Fruit fly (Drosophila melanogaster) whole organism, embryonic: Measurements from ENCODE around the gene elB.

Source experiments
- Abd-B ChIP-seq: fragments of 200-800 bp; sonication (Bioruptor generic); optimal IDR thresholded peaks from 2 replicates; lab custom pipeline; 2018; ENCODE audit warnings: missing biosample characterization, mild to moderate bottlenecking, missing genetic modification characterization, moderate library complexity
- Asciz ChIP-seq: fragments of 200-800 bp; sonication (Bioruptor generic); optimal IDR thresholded peaks from 2 replicates; lab custom pipeline; 2017; ENCODE audit warnings: missing biosample characterization, mild to moderate bottlenecking, missing genetic modification characterization, missing genetic modification reagents
- CG10321 ChIP-seq: fragments of 200-800 bp; sonication (Bioruptor generic); IDR thresholded peaks from 2 replicates; pipeline ENCODE4 v1.3.6; 2022; ENCODE audit warnings: missing biosample characterization, missing genetic modification characterization
- CG11504 ChIP-seq: fragments of 200-800 bp; sonication (Bioruptor generic); optimal IDR thresholded peaks from 3 replicates; lab custom pipeline; 2019; ENCODE audit warnings: missing biosample characterization, mild to moderate bottlenecking, missing genetic modification characterization, moderate library complexity
- CG12299 ChIP-seq: fragments of 200-800 bp; sonication (Bioruptor generic); optimal IDR thresholded peaks from 2 replicates; lab custom pipeline; 2018; ENCODE audit warnings: missing biosample characterization, mild to moderate bottlenecking, missing genetic modification characterization
- CG12769 ChIP-seq: fragments of 200-800 bp; sonication (Bioruptor generic); optimal IDR thresholded peaks from 2 replicates; lab custom pipeline; 2019; ENCODE audit warnings: missing biosample characterization, mild to moderate bottlenecking, missing genetic modification characterization, moderate library complexity
- CG13287 ChIP-seq: fragments of 200-800 bp; sonication (Bioruptor generic); IDR thresholded peaks from 2 replicates; pipeline ENCODE4 v1.3.6; 2022; ENCODE audit warnings: missing biosample characterization, missing genetic modification characterization; ENCODE audit not compliant: partially characterized antibody
- CG14667 ChIP-seq: fragments of 200-800 bp; sonication (Bioruptor generic); IDR thresholded peaks from 2 replicates; pipeline ENCODE4 v1.3.6; 2022; ENCODE audit warnings: missing biosample characterization, missing genetic modification characterization
- CG15601 ChIP-seq: fragments of 200-800 bp; sonication (Bioruptor generic); optimal IDR thresholded peaks from 3 replicates; lab custom pipeline; 2019; ENCODE audit warnings: missing biosample characterization, mild to moderate bottlenecking, missing genetic modification characterization, moderate library complexity
- CG1603 ChIP-seq: fragments of 200-800 bp; sonication (Bioruptor generic); optimal IDR thresholded peaks from 2 replicates; lab custom pipeline; 2019; ENCODE audit warnings: missing biosample characterization, mild to moderate bottlenecking, missing genetic modification characterization, moderate library complexity
- CG16813 ChIP-seq: fragments of 200-800 bp; sonication (Bioruptor generic); IDR thresholded peaks from 3 replicates; pipeline ENCODE4 v1.3.6; 2022; ENCODE audit warnings: missing biosample characterization, missing genetic modification characterization; ENCODE audit not compliant: partially characterized antibody
- CG2889 ChIP-seq: fragments of 200-800 bp; sonication (Bioruptor generic); IDR thresholded peaks from 3 replicates; pipeline ENCODE4 v1.3.6; 2022; ENCODE audit warnings: missing biosample characterization, missing genetic modification characterization
- CG33213 ChIP-seq: fragments of 200-800 bp; sonication (Bioruptor generic); optimal IDR thresholded peaks from 3 replicates; lab custom pipeline; 2016; ENCODE audit warnings: missing biosample characterization, missing genetic modification characterization
- CG3847 ChIP-seq: fragments of 200-800 bp; sonication (Bioruptor generic); IDR thresholded peaks from 2 replicates; pipeline ENCODE4 v1.3.6; 2022; ENCODE audit warnings: missing biosample characterization, missing genetic modification characterization
- CG4404 ChIP-seq: fragments of 200-800 bp; sonication (Bioruptor generic); IDR thresholded peaks from 2 replicates; pipeline ENCODE4 v1.3.6; 2022; ENCODE audit warnings: missing biosample characterization, missing genetic modification characterization
- CG9932 ChIP-seq: fragments of 200-800 bp; sonication (Bioruptor generic); IDR thresholded peaks from 2 replicates; pipeline ENCODE4 v1.3.6; 2022; ENCODE audit warnings: missing biosample characterization, missing genetic modification characterization
- CHES-1-like ChIP-seq: fragments of 200-800 bp; sonication (Bioruptor generic); optimal IDR thresholded peaks from 2 replicates; lab custom pipeline; 2016; ENCODE audit warnings: missing biosample characterization, missing genetic modification characterization
- CkIIα-i1 ChIP-seq: fragments of 200-800 bp; sonication (Bioruptor generic); IDR thresholded peaks from 2 replicates; pipeline ENCODE4 v1.3.6; 2022; ENCODE audit warnings: missing biosample characterization, missing genetic modification characterization
- Dip2 ChIP-seq: fragments of 200-800 bp; sonication (Bioruptor generic); IDR thresholded peaks from 2 replicates; pipeline ENCODE4 v1.3.6; 2022; ENCODE audit warnings: missing biosample characterization, missing genetic modification characterization
- Dref ChIP-seq: fragments of 200-800 bp; sonication (Bioruptor generic); IDR thresholded peaks from 2 replicates; pipeline ENCODE4 v1.3.6; 2022; ENCODE audit warnings: missing biosample characterization, missing genetic modification characterization
- Fer2 ChIP-seq: fragments of 200-800 bp; sonication (Bioruptor generic); optimal IDR thresholded peaks from 2 replicates; lab custom pipeline; 2018; ENCODE audit warnings: missing biosample characterization, mild to moderate bottlenecking, missing genetic modification characterization, moderate library complexity
- H2.0 ChIP-seq: fragments of 200-800 bp; sonication (Bioruptor generic); IDR thresholded peaks from 2 replicates; pipeline ENCODE4 v1.3.6; 2022; ENCODE audit warnings: missing biosample characterization, missing genetic modification characterization
- HmgD ChIP-seq: fragments of 200-800 bp; sonication (Bioruptor generic); optimal IDR thresholded peaks from 3 replicates; lab custom pipeline; 2016; ENCODE audit warnings: missing biosample characterization, missing genetic modification characterization
- NK7.1 ChIP-seq: fragments of 200-800 bp; sonication (Bioruptor generic); optimal IDR thresholded peaks from 3 replicates; lab custom pipeline; 2016; ENCODE audit warnings: missing biosample characterization, missing genetic modification characterization
- Neu2 ChIP-seq: fragments of 200-800 bp; sonication (Bioruptor generic); optimal IDR thresholded peaks from 3 replicates; lab custom pipeline; 2016; ENCODE audit warnings: missing biosample characterization, missing genetic modification characterization, borderline replicate concordance
- Poxn ChIP-seq: fragments of 200-800 bp; sonication (Bioruptor generic); IDR thresholded peaks from 2 replicates; pipeline ENCODE4 v1.3.6; 2022; ENCODE audit warnings: missing biosample characterization, missing genetic modification characterization
- Spps ChIP-seq: fragments of 200-800 bp; sonication (Bioruptor generic); optimal IDR thresholded peaks from 2 replicates; lab custom pipeline; 2018; ENCODE audit warnings: missing biosample characterization, mild to moderate bottlenecking, missing genetic modification characterization
- Stat92E ChIP-seq, 3 experiments: fragments of >200 bp in 2 of 3; fragments of 200-800 bp in 1 of 3; sonication (Bioruptor generic) in 1 of 3; optimal IDR thresholded peaks; 2 replicates each; lab custom pipeline; 2017 to 2019; ENCODE audit warnings: missing biosample characterization in 3 of 3, missing genetic modification characterization in 3 of 3, mild to moderate bottlenecking in 1 of 3, moderate library complexity in 1 of 3
- TFAM ChIP-seq: fragments of 200-800 bp; sonication (Bioruptor generic); optimal IDR thresholded peaks from 2 replicates; lab custom pipeline; 2017; ENCODE audit warnings: missing biosample characterization, missing genetic modification characterization, inconsistent platforms
- Xbp1 ChIP-seq: fragments of 200-800 bp; sonication (Bioruptor generic); optimal IDR thresholded peaks from 3 replicates; lab custom pipeline; 2016; ENCODE audit warnings: missing biosample characterization, mild to moderate bottlenecking, missing genetic modification characterization
- YL-1 ChIP-seq: fragments of 200-800 bp; sonication (Bioruptor generic); optimal IDR thresholded peaks from 3 replicates; lab custom pipeline; 2017; ENCODE audit warnings: missing biosample characterization, mild to moderate bottlenecking, missing genetic modification characterization
- bigmax ChIP-seq: fragments of 200-800 bp; sonication (Bioruptor generic); optimal IDR thresholded peaks from 2 replicates; lab custom pipeline; 2018; ENCODE audit warnings: missing biosample characterization, mild to moderate bottlenecking, missing genetic modification characterization
- caup ChIP-seq: fragments of 200-800 bp; sonication (Bioruptor generic); optimal IDR thresholded peaks from 3 replicates; lab custom pipeline; 2017; ENCODE audit warnings: missing biosample characterization, mild to moderate bottlenecking, missing genetic modification characterization, moderate library complexity; ENCODE audit not compliant: severe bottlenecking
- cg ChIP-seq: fragments of 200-800 bp; sonication (Bioruptor generic); optimal IDR thresholded peaks from 3 replicates; lab custom pipeline; 2019; ENCODE audit warnings: missing biosample characterization, mild to moderate bottlenecking, missing genetic modification characterization, moderate library complexity
- corto ChIP-seq: fragments of 200-800 bp; sonication (Bioruptor generic); optimal IDR thresholded peaks from 2 replicates; lab custom pipeline; 2016; ENCODE audit warnings: missing biosample characterization, mild to moderate bottlenecking, missing genetic modification characterization, moderate library complexity
- crp ChIP-seq, 2 experiments: fragments of 200-800 bp; sonication (Bioruptor generic); optimal IDR thresholded peaks; 2 replicates in 1 of 2; 3 replicates in 1 of 2; lab custom pipeline; 2017; ENCODE audit warnings: missing biosample characterization in 2 of 2, missing genetic modification characterization in 2 of 2, mild to moderate bottlenecking in 1 of 2, moderate library complexity in 1 of 2
- dimm ChIP-seq: fragments of 200-800 bp; sonication (Bioruptor generic); IDR thresholded peaks from 2 replicates; pipeline ENCODE4 v1.3.6; 2022; ENCODE audit warnings: missing biosample characterization, missing genetic modification characterization
- emc ChIP-seq: fragments of 200-800 bp; sonication (Bioruptor generic); optimal IDR thresholded peaks from 2 replicates; lab custom pipeline; 2016; ENCODE audit warnings: missing biosample characterization, missing genetic modification characterization
- fd102C ChIP-seq: fragments of 200-800 bp; sonication (Bioruptor generic); optimal IDR thresholded peaks from 2 replicates; lab custom pipeline; 2018; ENCODE audit warnings: missing biosample characterization, mild to moderate bottlenecking, missing genetic modification characterization, moderate library complexity
- hb ChIP-seq: fragments of 200-800 bp; sonication (Bioruptor generic); IDR thresholded peaks from 3 replicates; pipeline ENCODE4 v1.3.6; 2022; ENCODE audit warnings: missing biosample characterization, missing genetic modification characterization; ENCODE audit not compliant: partially characterized antibody
- kah ChIP-seq: fragments of 200-800 bp; sonication (Bioruptor generic); optimal IDR thresholded peaks from 2 replicates; lab custom pipeline; 2018; ENCODE audit warnings: missing biosample characterization, mild to moderate bottlenecking, missing genetic modification characterization
- kni ChIP-seq: fragments of 200-800 bp; sonication (Bioruptor generic); optimal IDR thresholded peaks from 3 replicates; lab custom pipeline; 2017; ENCODE audit warnings: mild to moderate bottlenecking, missing biosample characterization, missing genetic modification reagents, missing genetic modification characterization
- lmd ChIP-seq: fragments of 200-800 bp; sonication (Bioruptor generic); IDR thresholded peaks from 2 replicates; pipeline ENCODE4 v1.3.6; 2022; ENCODE audit warnings: missing biosample characterization, missing genetic modification characterization
- onecut ChIP-seq: fragments of 200-800 bp; sonication (Bioruptor generic); IDR thresholded peaks from 2 replicates; pipeline ENCODE4 v1.3.6; 2022; ENCODE audit warnings: missing biosample characterization, missing genetic modification characterization
- pzg ChIP-seq: fragments of 200-800 bp; sonication (Bioruptor generic); optimal IDR thresholded peaks from 3 replicates; lab custom pipeline; 2018; ENCODE audit warnings: missing biosample characterization, mild to moderate bottlenecking, missing genetic modification characterization, moderate library complexity
- repo ChIP-seq: fragments of 200-800 bp; sonication (Bioruptor generic); optimal IDR thresholded peaks from 2 replicates; lab custom pipeline; 2016; ENCODE audit warnings: missing biosample characterization, missing genetic modification characterization
- zf30C ChIP-seq: fragments of 200-800 bp; sonication (Bioruptor generic); optimal IDR thresholded peaks from 3 replicates; lab custom pipeline; 2018; ENCODE audit warnings: missing biosample characterization, mild to moderate bottlenecking, missing genetic modification characterization

The elB gene

DNA sequence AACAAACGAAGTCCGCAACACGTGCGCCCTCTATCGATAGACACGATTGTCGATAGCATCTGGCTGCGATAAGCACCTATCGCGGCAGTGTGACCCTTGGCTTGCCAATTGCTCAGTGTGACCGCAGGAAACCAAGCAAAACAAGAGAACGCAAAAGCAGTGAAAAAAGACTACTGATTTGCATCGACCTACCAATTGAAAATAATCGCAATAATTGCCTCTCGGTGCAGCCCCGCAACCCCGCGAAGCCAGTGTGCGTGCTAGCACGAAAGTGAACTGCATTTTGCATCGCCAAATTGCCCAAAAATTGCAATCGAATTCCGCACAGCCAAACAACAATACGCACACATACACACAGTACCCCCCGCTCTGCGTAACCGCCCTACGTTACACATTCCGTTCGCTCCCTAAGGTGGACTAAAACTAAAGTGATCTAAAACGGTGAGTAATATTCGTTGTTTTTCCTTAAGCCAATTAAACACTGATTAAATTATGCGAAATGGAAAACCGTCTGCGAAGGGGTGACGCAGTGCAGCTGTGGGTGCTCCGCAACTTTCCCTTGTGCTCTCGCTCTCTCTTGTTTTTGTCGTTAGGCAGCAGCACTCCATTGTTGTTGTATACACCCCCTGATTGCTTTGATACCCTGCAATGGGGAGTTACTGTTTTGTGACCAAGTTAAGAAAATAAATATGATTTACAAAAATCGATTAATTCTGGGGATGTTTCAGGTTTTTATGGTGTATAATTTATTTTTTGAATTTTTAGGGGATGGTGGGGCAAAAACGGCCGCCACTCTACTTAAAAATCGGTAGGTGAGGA is 54.1 kb downstream of the elB start, which contains the start of gene Rab14 (continued):
- TF ChIP-seq pzg, result peak; percentile 95
- TF ChIP-seq YL-1 (GFP tag; lab: Kevin White, UChicago), result peak; percentile 97
- TF ChIP-seq CG3847 (GFP tag; lab: Robert Waterston, UW), result peak; percentile 67
- TF ChIP-seq Poxn, result no peak
- peak; percentile 78 for TF ChIP-seq Xbp1 (GFP tag; lab: Kevin White, UChicago)
- TF ChIP-seq CG12769 (tag; lab: Kevin White, UChicago), result peak; percentile 76
- TF ChIP-seq Asciz (GFP tag; lab: Kevin White, UChicago), result peak; percentile 76
- TF ChIP-seq CG11504, result peak; percentile 87
- TF ChIP-seq caup, result peak; percentile 65
- peak; percentile 80 for TF ChIP-seq onecut (GFP tag; lab: Robert Waterston, UW)
- TF ChIP-seq HmgD (GFP tag; lab: Kevin White, UChicago), result peak; percentile 74
- peak in 1 of 2 experiments; percentile 61 for TF ChIP-seq crp (GFP tag; optimal IDR thresholded peaks at IDR 0.05; lab: Kevin White, UChicago)
- TF ChIP-seq zf30C (GFP tag; lab: Kevin White, UChicago), result no peak
- TF ChIP-seq Fer2 (tag; lab: Kevin White, UChicago), result peak; percentile 75
- TF ChIP-seq CG2889, result peak; percentile 70
- TF ChIP-seq CHES-1-like (GFP tag; lab: Kevin White, UChicago), result peak; percentile 85
- peak; percentile 70 for TF ChIP-seq H2.0 (GFP tag; lab: Robert Waterston, UW)
- TF ChIP-seq hb (GFP tag; lab: Robert Waterston, UW), result peak; percentile 80
- TF ChIP-seq CG33213 (GFP tag; lab: Kevin White, UChicago), result peak; percentile 35
- peak; percentile 74 for TF ChIP-seq CG1603
- TF ChIP-seq CG10321 (GFP tag; lab: Robert Waterston, UW), result peak; percentile 62
- TF ChIP-seq fd102C (GFP tag; lab: Kevin White, UChicago), result no peak
- peak; percentile 52 for TF ChIP-seq CG15601 (tag; lab: Kevin White, UChicago)
- peak; percentile 25 for TF ChIP-seq TFAM (GFP tag; lab: Kevin White, UChicago)
- peak; percentile 61 for TF ChIP-seq kni
- peak; percentile 47 for TF ChIP-seq CG4404 (GFP tag; lab: Robert Waterston, UW)
- peak; percentile 95 for TF ChIP-seq Dref
- TF ChIP-seq kah, result peak; percentile 52
- TF ChIP-seq lmd (GFP tag; lab: Robert Waterston, UW), result peak; percentile 78
- TF ChIP-seq emc (GFP tag; lab: Kevin White, UChicago), result no peak
- TF ChIP-seq Spps (tag; lab: Kevin White, UChicago), result peak; percentile 31
- TF ChIP-seq NK7.1, result peak; percentile 34
- TF ChIP-seq dimm, result peak; percentile 15; the same call in 1 of the 2 replicates
- TF ChIP-seq CG12299 (tag; lab: Kevin White, UChicago), result peak; percentile 78
- TF ChIP-seq cg (GFP tag; lab: Kevin White, UChicago), result peak; percentile 92
- TF ChIP-seq CG14667 (GFP tag; lab: Robert Waterston, UW), result peak; percentile 63
- TF ChIP-seq repo (GFP tag; lab: Kevin White, UChicago), result peak; percentile 50
- TF ChIP-seq Abd-B, result peak; percentile 20
- TF ChIP-seq Neu2 (GFP tag; lab: Kevin White, UChicago), result peak; percentile 52
- TF ChIP-seq Dip2 (GFP tag; lab: Robert Waterston, UW), result no peak
- 0 out of 2 replicates have a peak, but pooled peaks have one; percentile 34 for TF ChIP-seq CkIIα-i1 (GFP tag; lab: Robert Waterston, UW)
- no peak for TF ChIP-seq bigmax (GFP tag; lab: Kevin White, UChicago)
- TF ChIP-seq CG9932 (GFP tag; lab: Robert Waterston, UW), result peak; percentile 81
- TF ChIP-seq corto (GFP tag; lab: Kevin White, UChicago), result no peak
- peak; percentile 88 for TF ChIP-seq CG13287
- peak; percentile 88 for TF ChIP-seq CG16813 (GFP tag; lab: Robert Waterston, UW)
- no peak for TF ChIP-seq Stat92E (GFP tag; optimal IDR thresholded peaks at IDR 0.05; lab: Kevin White, UChicago)
